Worm (Caenorhabditis elegans) whole organism, midembryonic: Measurements from ENCODE around the gene gly-3.

Experiments used
- flt-1 ChIP-seq: fragments of 200-800 bp; sonication (Bioruptor generic); IDR thresholded peaks from 2 replicates; pipeline ENCODE4 v1.3.6; 2022; ENCODE audit warnings: missing genetic modification characterization, missing compliant biosample characterization
- klf-2 ChIP-seq: fragments of 200-800 bp; sonication (Bioruptor generic); conservative IDR thresholded peaks from 2 replicates; pipeline ENCODE4 v1.3.6; 2022; ENCODE audit warnings: missing genetic modification reagents, missing genetic modification characterization, missing compliant biosample characterization

DNA sequence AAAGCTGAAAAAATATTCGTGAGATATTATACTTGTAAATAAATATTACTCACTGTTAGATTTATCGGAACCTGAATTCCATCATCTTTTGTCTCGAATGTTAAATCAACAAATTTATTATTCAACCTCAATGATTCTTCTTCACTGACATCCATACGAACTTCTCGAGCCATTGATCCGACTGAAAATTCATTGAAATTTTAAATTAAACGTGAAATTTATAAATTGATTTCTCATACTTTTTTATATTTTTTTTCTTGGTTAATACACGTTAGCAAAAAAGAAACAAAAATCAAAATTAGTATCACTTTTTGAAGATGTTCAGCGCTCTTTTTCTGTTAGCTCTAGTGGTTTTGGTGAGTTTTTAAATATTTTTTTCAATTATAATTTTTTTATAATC lies 2.3 kb upstream of the gly-3 start, which contains the start of gene C29E4.14:
- TF ChIP-seq klf-2 (GFP tag; lab: Robert Waterston, UW): no peak
- no peak for TF ChIP-seq flt-1 (GFP tag; lab: Robert Waterston, UW)
